Comparison of ENCODE assay signal across 5 fruit fly cellular contexts in the genomic region with DNA sequence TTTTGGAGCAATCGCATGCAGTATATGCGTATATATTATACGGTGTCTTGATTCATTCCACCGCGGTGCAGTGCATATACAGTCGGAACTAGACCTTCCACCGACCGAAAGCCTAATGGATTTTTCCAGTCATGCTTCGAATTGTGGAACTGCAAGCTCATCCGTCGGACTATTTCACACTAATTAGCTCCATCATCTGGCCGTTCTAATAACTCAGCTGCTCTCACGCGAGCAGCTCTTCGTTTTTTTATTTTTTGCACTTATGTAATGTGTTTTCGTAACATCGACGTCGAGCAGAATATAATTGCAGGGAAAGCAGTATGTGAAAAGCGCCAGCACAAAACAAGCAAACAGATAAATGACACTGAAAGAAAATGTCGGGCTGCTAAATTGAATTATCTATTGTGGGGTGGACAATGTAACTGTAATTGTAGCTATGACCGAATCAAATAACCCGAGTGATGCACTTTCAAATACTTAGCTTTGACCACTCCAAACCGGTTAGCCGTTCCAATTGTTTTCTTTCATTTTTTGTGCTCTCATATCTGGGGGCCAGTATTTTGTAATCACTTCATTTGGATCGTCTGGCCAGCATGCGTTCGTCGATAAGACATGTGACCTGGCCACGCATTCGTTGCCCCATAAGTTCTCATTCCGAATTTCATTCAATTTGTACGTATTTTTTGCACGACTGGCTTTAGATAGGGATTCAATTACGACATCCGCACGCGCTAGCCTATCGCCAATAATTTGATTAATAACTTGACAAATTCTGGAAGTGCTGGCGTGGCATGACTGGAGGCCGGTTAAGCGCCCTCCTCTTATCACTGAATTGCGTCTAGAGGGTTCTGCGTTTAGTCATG.
A peak's percentile ranks its signal among the peaks of the same experiment; 100 is the strongest.
TF ChIP-seq lines count a peak whose summit lies in the region.

Cpr73D (minus strand) TSS at position 156 of the 863 bp plus-strand sequence.

- no peak for TF ChIP-seq CTCF in whole organism, embryonic (GFP tag; optimal IDR thresholded peaks at IDR 0.05; lab: Kevin White, UChicago)

TF ChIP-seq in whole organism, adult, 20 proteins besides CTCF, POLR2A, EP300 and RAD21 (continues in another document):
- TF ChIP-seq toe (GFP tag; optimal IDR thresholded peaks at IDR 0.05; lab: Kevin White, UChicago), result no peak
- peak; percentile 17 for TF ChIP-seq tj (GFP tag; optimal IDR thresholded peaks at IDR 0.05; lab: Kevin White, UChicago)
- TF ChIP-seq kay (GFP tag; lab: Kevin White, UChicago; ENCODE audit: borderline replicate concordance), result peak; percentile 80
- TF ChIP-seq Clk (GFP tag; optimal IDR thresholded peaks at IDR 0.05; lab: Kevin White, UChicago), result no peak
- no peak for TF ChIP-seq CG5204 (GFP tag; optimal IDR thresholded peaks at IDR 0.05; lab: Kevin White, UChicago)
- TF ChIP-seq CG7101 (tag; optimal IDR thresholded peaks at IDR 0.05; lab: Kevin White, UChicago), result no peak
- no peak for TF ChIP-seq cic (GFP tag; optimal IDR thresholded peaks at IDR 0.05; lab: Kevin White, UChicago)
- TF ChIP-seq CG33017 (tag; optimal IDR thresholded peaks at IDR 0.05; lab: Kevin White, UChicago), result no peak
- no peak for TF ChIP-seq pad (GFP tag; optimal IDR thresholded peaks at IDR 0.05; lab: Kevin White, UChicago)
- TF ChIP-seq CG12768 (GFP tag; optimal IDR thresholded peaks at IDR 0.05; lab: Kevin White, UChicago), result no peak
- no peak for TF ChIP-seq CG14711 (tag; optimal IDR thresholded peaks at IDR 0.05; lab: Kevin White, UChicago)
- TF ChIP-seq CG7045 (GFP tag; optimal IDR thresholded peaks at IDR 0.05; lab: Kevin White, UChicago), result no peak
- no peak for TF ChIP-seq Hr96 (GFP tag; optimal IDR thresholded peaks at IDR 0.05; lab: Kevin White, UChicago)
- TF ChIP-seq Mnt (GFP tag; optimal IDR thresholded peaks at IDR 0.05; lab: Kevin White, UChicago), result no peak
- TF ChIP-seq CG1620 (GFP tag; optimal IDR thresholded peaks at IDR 0.05; lab: Kevin White, UChicago), result no peak
- no peak for TF ChIP-seq Crg-1 (GFP tag; optimal IDR thresholded peaks at IDR 0.05; lab: Kevin White, UChicago)
- TF ChIP-seq cnc (optimal IDR thresholded peaks at IDR 0.05; lab: Kevin White, UChicago), result peak in 1 of 2 experiments; percentile 25

TF ChIP-seq in whole organism, embryonic, 481 proteins besides CTCF, POLR2A, EP300 and RAD21 (continues in another document):
- TF ChIP-seq CG32767 (GFP tag; IDR thresholded peaks at IDR 0.05; lab: Robert Waterston, UW), result no peak
- peak; percentile 55 for TF ChIP-seq gem (tag; optimal IDR thresholded peaks at IDR 0.05; lab: Kevin White, UChicago)
- TF ChIP-seq prd (optimal IDR thresholded peaks at IDR 0.05; lab: Kevin White, UChicago), result no peak
- TF ChIP-seq prd (GFP tag; IDR thresholded peaks at IDR 0.05; lab: Robert Waterston, UW), result peak; percentile 30; the same call in 1 of the 3 replicates
- TF ChIP-seq pan (optimal IDR thresholded peaks at IDR 0.05; lab: Kevin White, UChicago), result no peak
- peak in 1 of 2 experiments; percentile 7 for TF ChIP-seq pan (GFP tag; optimal IDR thresholded peaks at IDR 0.05 in 1 of 2, IDR thresholded peaks at IDR 0.05 in 1 of 2)
- no peak for TF ChIP-seq CG5953 (GFP tag; IDR thresholded peaks at IDR 0.05; lab: Robert Waterston, UW)
- TF ChIP-seq chinmo (GFP tag; IDR thresholded peaks at IDR 0.05; lab: Robert Waterston, UW; ENCODE audit: partially characterized antibody), result 0 out of 4 replicates have a peak, but pooled peaks have one; percentile 1
- 0 out of 3 replicates have a peak, but pooled peaks have one; percentile 36 for TF ChIP-seq ci (GFP tag; IDR thresholded peaks at IDR 0.05; lab: Robert Waterston, UW)
- TF ChIP-seq Med (GFP tag; lab: Kevin White, UChicago), result peak; percentile 69
- peak in 1 of 2 experiments; percentile 10 for TF ChIP-seq Hr78 (GFP tag; optimal IDR thresholded peaks at IDR 0.05; lab: Kevin White, UChicago)
- TF ChIP-seq CG2199 (GFP tag; IDR thresholded peaks at IDR 0.05; lab: Robert Waterston, UW), result peak; percentile 92; the same call in 2 of the 3 replicates
- TF ChIP-seq Sox102F (GFP tag; optimal IDR thresholded peaks at IDR 0.05; lab: Kevin White, UChicago), result no peak
- no peak for TF ChIP-seq Taf1 (GFP tag; IDR thresholded peaks at IDR 0.05; lab: Robert Waterston, UW)
- TF ChIP-seq eve (GFP tag; optimal IDR thresholded peaks at IDR 0.05; lab: Kevin White, UChicago), result peak in 1 of 2 experiments; percentile 70

TF ChIP-seq in whole organism, prepupa, 60 proteins besides CTCF, POLR2A, EP300 and RAD21 (continues in another document):
- TF ChIP-seq fd85E (GFP tag; optimal IDR thresholded peaks at IDR 0.05; lab: Kevin White, UChicago) (no peak), CG15336 (GFP tag; IDR thresholded peaks at IDR 0.05; lab: Robert Waterston, UW) (peak; percentile 23; the same call in 1 of the 2 replicates), Eip93F (GFP tag; optimal IDR thresholded peaks at IDR 0.05; lab: Kevin White, UChicago) (no peak), eg (GFP tag; IDR thresholded peaks at IDR 0.05; lab: Robert Waterston, UW) (peak; percentile 60; the same call in 2 of the 3 replicates), vri (GFP tag; optimal IDR thresholded peaks at IDR 0.05; lab: Kevin White, UChicago) (peak; percentile 72), Smox (GFP tag; optimal IDR thresholded peaks at IDR 0.05; lab: Kevin White, UChicago) (no peak), CG6163 (GFP tag; IDR thresholded peaks at IDR 0.05; lab: Robert Waterston, UW) (peak; percentile 36; the same call in 2 of the 3 replicates), CG6276 (GFP tag; optimal IDR thresholded peaks at IDR 0.05; lab: Kevin White, UChicago) (no peak), CG8632 (GFP tag; optimal IDR thresholded peaks at IDR 0.05; lab: Kevin White, UChicago) (no peak), CG11762 (GFP tag; optimal IDR thresholded peaks at IDR 0.05; lab: Kevin White, UChicago; ENCODE audit: insufficient read depth) (no peak), CG11902 (GFP tag; optimal IDR thresholded peaks at IDR 0.05; lab: Kevin White, UChicago) (no peak), CG3032 (tag; optimal IDR thresholded peaks at IDR 0.05; lab: Kevin White, UChicago) (no peak), lz (GFP tag; optimal IDR thresholded peaks at IDR 0.05; lab: Kevin White, UChicago) (no peak), CG34406 (GFP tag; optimal IDR thresholded peaks at IDR 0.05; lab: Kevin White, UChicago) (no peak), cyc (GFP tag; optimal IDR thresholded peaks at IDR 0.05; lab: Kevin White, UChicago) (no peak), Sox102F (GFP tag; optimal IDR thresholded peaks at IDR 0.05; lab: Kevin White, UChicago) (no peak), svp (GFP tag; lab: Kevin White, UChicago) (peak; percentile 90)

TF ChIP-seq in whole organism, pupa, 21 proteins besides CTCF, POLR2A, EP300 and RAD21:
- TF ChIP-seq CG14655 (GFP tag; optimal IDR thresholded peaks at IDR 0.05; lab: Kevin White, UChicago), result no peak
- peak; percentile 1 for TF ChIP-seq Snoo (tag; optimal IDR thresholded peaks at IDR 0.05; lab: Kevin White, UChicago)
- no peak for TF ChIP-seq CG12605 (GFP tag; IDR thresholded peaks at IDR 0.05; lab: Robert Waterston, UW)
- no peak for TF ChIP-seq CG15710 (tag; optimal IDR thresholded peaks at IDR 0.05; lab: Kevin White, UChicago)
- TF ChIP-seq CG8301 (tag; optimal IDR thresholded peaks at IDR 0.05; lab: Kevin White, UChicago), result no peak
- no peak for TF ChIP-seq CG13204 (GFP tag; optimal IDR thresholded peaks at IDR 0.05; lab: Kevin White, UChicago)
- no peak for TF ChIP-seq CG17806 (tag; optimal IDR thresholded peaks at IDR 0.05; lab: Kevin White, UChicago)
- TF ChIP-seq CG10348 (GFP tag; IDR thresholded peaks at IDR 0.05; lab: Robert Waterston, UW), result no peak
- TF ChIP-seq Ets98B (GFP tag; IDR thresholded peaks at IDR 0.05; lab: Robert Waterston, UW), result peak; percentile 57; the same call in 1 of the 2 replicates
- TF ChIP-seq CG34367 (tag; optimal IDR thresholded peaks at IDR 0.05; lab: Kevin White, UChicago), result no peak
- TF ChIP-seq gl (tag; optimal IDR thresholded peaks at IDR 0.05; lab: Kevin White, UChicago), result no peak
- peak; percentile 53; the same call in 2 of the 3 replicates for TF ChIP-seq fd96Ca (GFP tag; IDR thresholded peaks at IDR 0.05; lab: Robert Waterston, UW)
- no peak for TF ChIP-seq CG8159 (tag; optimal IDR thresholded peaks at IDR 0.05; lab: Kevin White, UChicago)
- no peak for TF ChIP-seq Pif1B (GFP tag; optimal IDR thresholded peaks at IDR 0.05; lab: Kevin White, UChicago)
- peak; percentile 49 for TF ChIP-seq CG32121 (GFP tag; IDR thresholded peaks at IDR 0.05; lab: Robert Waterston, UW)
- peak; percentile 58 for TF ChIP-seq CG4496 (GFP tag; IDR thresholded peaks at IDR 0.05; lab: Robert Waterston, UW)

TF ChIP-seq in whole organism, wandering third instar larva, 38 proteins besides CTCF, POLR2A, EP300 and RAD21:
- no peak for TF ChIP-seq Vsx2 (GFP tag; optimal IDR thresholded peaks at IDR 0.05; lab: Kevin White, UChicago; ENCODE audit: partially characterized antibody)
- TF ChIP-seq h (GFP tag; optimal IDR thresholded peaks at IDR 0.05; lab: Kevin White, UChicago), result peak; percentile 52
